Fruit fly (Drosophila melanogaster): ENCODE measurements around the gene rn.

The rn gene

dm6 chr3R:7282244-7282890 is 27.1 kb downstream of the rn start:
- TF ChIP-seq CG8478 (optimal IDR thresholded peaks at IDR 0.05) (no peak), CTCF (optimal IDR thresholded peaks at IDR 0.05) (no peak)

dm6 chr3R:7276782-7277181 is 32.6 kb downstream of the rn start:
- TF ChIP-seq CTCF (optimal IDR thresholded peaks at IDR 0.05) (no peak), CG8478 (optimal IDR thresholded peaks at IDR 0.05) (no peak)

- TF ChIP-seq CG8478 (optimal IDR thresholded peaks at IDR 0.05): no peak
Measured at dm6 chr3R:7274973-7275525, 34.4 kb downstream of the rn start.

- TF ChIP-seq CG8478 (optimal IDR thresholded peaks at IDR 0.05) (no peak), CTCF (optimal IDR thresholded peaks at IDR 0.05) (no peak)
Measured at dm6 chr3R:7265567-7266208, 43.7 kb downstream of the rn start, which contains the start of the genes Gld and Syt4. Gld (minus strand) TSS chr3R:7265703. Syt4 (plus strand) TSS chr3R:7266065.

dm6 chr3R:7259554-7259953 is 49.9 kb downstream of the rn start:
- TF ChIP-seq CTCF (optimal IDR thresholded peaks at IDR 0.05) (no peak), CG8478 (optimal IDR thresholded peaks at IDR 0.05) (no peak)

- no peak for TF ChIP-seq CTCF (optimal IDR thresholded peaks at IDR 0.05)
- no peak for TF ChIP-seq CG8478 (optimal IDR thresholded peaks at IDR 0.05)
Measured at dm6 chr3R:7251857-7252256, 57.6 kb downstream of the rn start, which contains the start of gene Obp84a. Obp84a (minus strand) TSS chr3R:7251957.

- TF ChIP-seq CTCF (optimal IDR thresholded peaks at IDR 0.05): no peak
- TF ChIP-seq CG8478 (optimal IDR thresholded peaks at IDR 0.05): no peak
Measured at dm6 chr3R:7249460-7249859, 60.0 kb downstream of the rn start, which contains the start of the genes CG1227 and Dtwd2. CG1227 (minus strand) TSS chr3R:7249738. Dtwd2 (plus strand) TSS chr3R:7249795.

- TF ChIP-seq CG8478 (optimal IDR thresholded peaks at IDR 0.05): no peak
- TF ChIP-seq CTCF (optimal IDR thresholded peaks at IDR 0.05): no peak
Measured at dm6 chr3R:7246889-7247288, 62.5 kb downstream of the rn start, which contains the start of the genes Noc3 and CG10053. Noc3 (minus strand) TSS chr3R:7246969. CG10053 (plus strand) TSS chr3R:7247090.

- TF ChIP-seq CTCF (optimal IDR thresholded peaks at IDR 0.05) (no peak), CG8478 (optimal IDR thresholded peaks at IDR 0.05) (no peak)
Measured at dm6 chr3R:7241460-7241859, 68.0 kb downstream of the rn start, which contains the start of gene CG14607. CG14607 (plus strand) TSS chr3R:7241760.

dm6 chr3R:7223972-7224464 is 85.4 kb downstream of the rn start, which contains the start of gene thw:
thw (plus strand) TSS chr3R:7224414.
- no peak for TF ChIP-seq CG8478 (optimal IDR thresholded peaks at IDR 0.05)
- TF ChIP-seq CTCF (optimal IDR thresholded peaks at IDR 0.05): no peak
